Worm (Caenorhabditis elegans): ENCODE measurements around the gene Y43D4A.5.

Gene Y43D4A.5

ce11 chrIV:16775925-16776324 is 370 bp downstream of the Y43D4A.5 start (continued):
- TF ChIP-seq daf-16 (GFP tag; optimal IDR thresholded peaks at IDR 0.05) (peak in 1 of 2 experiments; percentile 79), daf-16 (tag; optimal IDR thresholded peaks at IDR 0.05) (peak; percentile 37), vab-7 (GFP tag; IDR thresholded peaks at IDR 0.05) (peak; percentile 83), nhr-77 (tag; optimal IDR thresholded peaks at IDR 0.05) (peak; percentile 7), zfp-3 (GFP tag; conservative IDR thresholded peaks at IDR 0.05) (no peak), lin-13 (GFP tag; optimal IDR thresholded peaks at IDR 0.05) (peak; percentile 28), rbr-2 (tag; optimal IDR thresholded peaks at IDR 0.05) (peak; percentile 45), dve-1 (tag; optimal IDR thresholded peaks at IDR 0.05; ENCODE audit: insufficient read depth) (no peak), daf-19 (GFP tag; conservative IDR thresholded peaks at IDR 0.05) (peak; percentile 70; the same call in 1 of the 2 replicates), spr-1 (tag; optimal IDR thresholded peaks at IDR 0.05) (peak; percentile 50), unc-130 (GFP tag; optimal IDR thresholded peaks at IDR 0.05) (peak; percentile 62), nhr-111 (GFP tag; optimal IDR thresholded peaks at IDR 0.05) (no peak), mes-2 (tag; optimal IDR thresholded peaks at IDR 0.05; ENCODE audit: poor library complexity, severe bottlenecking) (peak; percentile 78)

ce11 chrIV:16776915-16777314 is 1.4 kb downstream of the Y43D4A.5 start:
- no peak for TF ChIP-seq Y48G9A.11 (GFP tag; IDR thresholded peaks at IDR 0.05)
- TF ChIP-seq ceh-62 (tag; optimal IDR thresholded peaks at IDR 0.05): no peak
- TF ChIP-seq set-16 (GFP tag; IDR thresholded peaks at IDR 0.05): peak; percentile 40; the same call in 1 of the 2 replicates

- TF ChIP-seq set-16 (GFP tag; IDR thresholded peaks at IDR 0.05): peak; percentile 72; the same call in 1 of the 2 replicates
- no peak for TF ChIP-seq lin-15B (tag; optimal IDR thresholded peaks at IDR 0.05)
- TF ChIP-seq ceh-44 (GFP tag; IDR thresholded peaks at IDR 0.05): no peak
- TF ChIP-seq ces-1 (GFP tag; optimal IDR thresholded peaks at IDR 0.05): no peak
- peak; percentile 80 for TF ChIP-seq aha-1 (tag)
- TF ChIP-seq ceh-20 (GFP tag; IDR thresholded peaks at IDR 0.05): no peak
Observed at ce11 chrIV:16777758-16778157, 2.2 kb downstream of the Y43D4A.5 start.

ce11 chrIV:16778644-16779043 is 3.1 kb downstream of the Y43D4A.5 start:
- TF ChIP-seq set-16 (GFP tag; IDR thresholded peaks at IDR 0.05): peak; percentile 73; the same call in 1 of the 2 replicates
- TF ChIP-seq nhr-11 (tag; optimal IDR thresholded peaks at IDR 0.05): no peak
- TF ChIP-seq tra-1 (GFP tag; IDR thresholded peaks at IDR 0.05): peak; percentile 46; the same call in 1 of the 2 replicates

- TF ChIP-seq arid-1 (GFP tag; conservative IDR thresholded peaks at IDR 0.05) (no peak), unc-62 (GFP tag; optimal IDR thresholded peaks at IDR 0.05 in 1 of 2) (peak in 1 of 2 experiments; percentile 63), unc-62 (tag; optimal IDR thresholded peaks at IDR 0.05) (no peak), hmg-1.1 (GFP tag; IDR thresholded peaks at IDR 0.05) (no peak), ZK546.5 (tag; optimal IDR thresholded peaks at IDR 0.05) (no peak), fkh-10 (GFP tag; optimal IDR thresholded peaks at IDR 0.05) (no peak)
Observed at ce11 chrIV:16787024-16787423, 11.5 kb downstream of the Y43D4A.5 start, which contains the start of gene Y43D4A.6. TSS of gene Y43D4A.6 (plus strand) at chrIV:16787324.

ce11 chrIV:16797265-16797826 is 21.8 kb downstream of the Y43D4A.5 start:
- peak; percentile 74 for TF ChIP-seq snpc-1.2 (GFP tag; IDR thresholded peaks at IDR 0.05)

- TF ChIP-seq lin-15B (tag; optimal IDR thresholded peaks at IDR 0.05): no peak
- peak in 1 of 2 experiments; percentile 32 for TF ChIP-seq unc-62 (GFP tag; optimal IDR thresholded peaks at IDR 0.05 in 1 of 2)
- TF ChIP-seq unc-62 (tag; optimal IDR thresholded peaks at IDR 0.05): no peak
Observed at ce11 chrIV:16806352-16806751, 30.8 kb downstream of the Y43D4A.5 start, which contains the start of gene clec-193. TSS of gene clec-193 (minus strand) at chrIV:16806452.

Data from whole organism, L4 larva.